Worm (Caenorhabditis elegans): Measurements from ENCODE around the gene K08D9.2.

ce11 chrV:3273156-3273555 lies 45.7 kb downstream of the K08D9.2 start, which contains the start of gene T28A11.20:
- TF ChIP-seq him-1 (tag; optimal IDR thresholded peaks at IDR 0.05): no peak
- TF ChIP-seq W03F9.2 (tag; optimal IDR thresholded peaks at IDR 0.05): no peak

All from whole organism, L4/young adult.